Worm (Caenorhabditis elegans) whole organism, L4/young adult: ENCODE results near the gene his-31.

Experiments used
- W03F9.2 ChIP-seq: fragments of 150-350 bp; optimal IDR thresholded peaks from 2 replicates; lab custom pipeline; 2014; ENCODE audit warnings: missing biosample characterization, missing genetic modification characterization
- dao-5 ChIP-seq: sonication (generic microtip); optimal IDR thresholded peaks from 2 replicates; lab custom pipeline; 2016; ENCODE audit warnings: missing genotype, missing genetic modification characterization, moderate library complexity, missing compliant biosample characterization
- him-1 ChIP-seq: sonication (generic microtip); optimal IDR thresholded peaks from 2 replicates; lab custom pipeline; 2016; ENCODE audit warnings: missing genotype, missing genetic modification reagents, missing genetic modification characterization, missing compliant biosample characterization

DNA sequence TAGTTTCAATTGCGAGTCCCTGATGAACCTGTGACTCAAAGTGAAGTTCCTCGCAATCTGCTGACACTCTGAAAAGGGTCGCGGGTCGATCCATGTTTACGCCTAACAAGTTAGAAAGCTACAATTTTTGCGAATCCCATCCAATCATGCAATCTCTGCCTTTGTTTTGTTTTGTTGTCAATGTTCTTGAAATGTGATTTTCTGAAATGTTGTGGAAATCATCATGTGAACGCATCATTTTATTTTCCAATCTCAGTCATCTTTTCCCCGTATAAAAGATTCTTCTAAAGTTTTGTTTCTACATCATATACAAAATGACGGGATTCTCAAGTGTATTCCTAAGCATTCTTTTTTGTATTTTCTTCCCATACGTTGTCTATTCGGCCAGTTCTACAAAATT, 14.3 kb upstream of the his-31 start, which contains the start of gene F17E9.4:
- no peak for TF ChIP-seq him-1
- no peak for TF ChIP-seq dao-5 (tag; lab: Kevin White, UChicago)
- no peak for TF ChIP-seq W03F9.2 (tag; lab: Kevin White, UChicago)
